Fruit fly (Drosophila melanogaster) whole organism, pupa: ENCODE data around the gene CG6333.
A peak's percentile ranks its signal among the peaks of the same experiment; 100 is the strongest.

ENCODE experiments used
- CG10348 ChIP-seq: fragments of 200-800 bp; sonication (Bioruptor generic); IDR thresholded peaks from 2 replicates; pipeline ENCODE4 v1.3.6; 2022; ENCODE audit warnings: missing biosample characterization, missing genetic modification characterization
- CG12605 ChIP-seq: fragments of 200-800 bp; sonication (Bioruptor generic); IDR thresholded peaks from 2 replicates; pipeline ENCODE4 v1.3.6; 2022; ENCODE audit warnings: missing biosample characterization, missing genetic modification characterization
- CG13204 ChIP-seq: fragments of 200-800 bp; sonication (Bioruptor generic); optimal IDR thresholded peaks from 2 replicates; lab custom pipeline; 2018; ENCODE audit warnings: missing biosample characterization, mild to moderate bottlenecking, missing genetic modification characterization, moderate library complexity
- CG14655 ChIP-seq: fragments of 200-800 bp; sonication (Bioruptor generic); optimal IDR thresholded peaks from 3 replicates; lab custom pipeline; 2017; ENCODE audit warnings: mild to moderate bottlenecking, missing biosample characterization, missing genetic modification reagents, missing genetic modification characterization
- CG15710 ChIP-seq: fragments of 200-800 bp; sonication (Bioruptor generic); optimal IDR thresholded peaks from 2 replicates; lab custom pipeline; 2018; ENCODE audit warnings: missing biosample characterization, mild to moderate bottlenecking, missing genetic modification characterization, moderate library complexity
- CG17806 ChIP-seq: fragments of 200-800 bp; sonication (Bioruptor generic); optimal IDR thresholded peaks from 2 replicates; lab custom pipeline; 2018; ENCODE audit warnings: missing biosample characterization, mild to moderate bottlenecking, missing genetic modification characterization, moderate library complexity
- CG32121 ChIP-seq: fragments of 200-800 bp; sonication (Bioruptor generic); IDR thresholded peaks from 2 replicates; pipeline ENCODE4 v1.3.6; 2022; ENCODE audit warnings: missing biosample characterization, missing genetic modification characterization
- CG34367 ChIP-seq: fragments of 200-800 bp; sonication (Bioruptor generic); optimal IDR thresholded peaks from 2 replicates; lab custom pipeline; 2018; ENCODE audit warnings: missing biosample characterization, mild to moderate bottlenecking, missing genetic modification characterization
- CG4496 ChIP-seq: fragments of 200-800 bp; sonication (Bioruptor generic); IDR thresholded peaks from 3 replicates; pipeline ENCODE4 v1.3.6; 2022; ENCODE audit warnings: missing biosample characterization, missing genetic modification characterization
- CG8159 ChIP-seq: fragments of 200-800 bp; sonication (Bioruptor generic); optimal IDR thresholded peaks from 3 replicates; lab custom pipeline; 2018; ENCODE audit warnings: missing biosample characterization, mild to moderate bottlenecking, missing genetic modification characterization, moderate library complexity
- CG8301 ChIP-seq: fragments of 200-800 bp; sonication (Bioruptor generic); optimal IDR thresholded peaks from 2 replicates; lab custom pipeline; 2018; ENCODE audit warnings: missing biosample characterization, mild to moderate bottlenecking, missing genetic modification characterization
- CG9948 ChIP-seq: fragments of 200-800 bp; sonication (Bioruptor generic); optimal IDR thresholded peaks from 2 replicates; lab custom pipeline; 2018; ENCODE audit warnings: missing biosample characterization, mild to moderate bottlenecking, missing genetic modification characterization, moderate library complexity
- D1 ChIP-seq: fragments of 200-800 bp; sonication (Bioruptor generic); optimal IDR thresholded peaks from 2 replicates; lab custom pipeline; 2018; ENCODE audit warnings: missing biosample characterization, mild to moderate bottlenecking, missing genetic modification characterization, moderate library complexity
- EcR ChIP-seq: fragments of 200-800 bp; sonication (Bioruptor generic); optimal IDR thresholded peaks from 3 replicates; lab custom pipeline; 2019; ENCODE audit warnings: missing biosample characterization, missing genetic modification characterization, mild to moderate bottlenecking, moderate library complexity, missing genetic modification reagents
- Ets98B ChIP-seq: fragments of 200-800 bp; sonication (Bioruptor generic); IDR thresholded peaks from 2 replicates; pipeline ENCODE4 v1.3.6; 2022; ENCODE audit warnings: missing biosample characterization, missing genetic modification characterization
- Pif1A ChIP-seq: fragments of 200-800 bp; sonication (Bioruptor generic); optimal IDR thresholded peaks from 3 replicates; lab custom pipeline; 2016; ENCODE audit warnings: missing biosample characterization, missing genetic modification characterization
- Pif1B ChIP-seq: fragments of 200-800 bp; sonication (Bioruptor generic); optimal IDR thresholded peaks from 3 replicates; lab custom pipeline; 2016; ENCODE audit warnings: missing biosample characterization, missing genetic modification characterization
- Snoo ChIP-seq: fragments of 200-800 bp; sonication (Bioruptor generic); optimal IDR thresholded peaks from 3 replicates; lab custom pipeline; 2017; ENCODE audit warnings: missing biosample characterization, mild to moderate bottlenecking, missing genetic modification characterization, inconsistent platforms
- fd96Ca ChIP-seq: fragments of 200-800 bp; sonication (Bioruptor generic); IDR thresholded peaks from 3 replicates; pipeline ENCODE4 v1.3.6; 2022; ENCODE audit warnings: missing biosample characterization, missing genetic modification characterization
- gl ChIP-seq: fragments of 200-800 bp; sonication (Bioruptor generic); optimal IDR thresholded peaks from 2 replicates; lab custom pipeline; 2018; ENCODE audit warnings: missing biosample characterization, mild to moderate bottlenecking, missing genetic modification characterization
- rn ChIP-seq: fragments of 200-800 bp; sonication (Bioruptor generic); IDR thresholded peaks from 2 replicates; pipeline ENCODE4 v1.3.6; 2022; ENCODE audit warnings: missing biosample characterization, missing genetic modification characterization

CG6333 gene

DNA sequence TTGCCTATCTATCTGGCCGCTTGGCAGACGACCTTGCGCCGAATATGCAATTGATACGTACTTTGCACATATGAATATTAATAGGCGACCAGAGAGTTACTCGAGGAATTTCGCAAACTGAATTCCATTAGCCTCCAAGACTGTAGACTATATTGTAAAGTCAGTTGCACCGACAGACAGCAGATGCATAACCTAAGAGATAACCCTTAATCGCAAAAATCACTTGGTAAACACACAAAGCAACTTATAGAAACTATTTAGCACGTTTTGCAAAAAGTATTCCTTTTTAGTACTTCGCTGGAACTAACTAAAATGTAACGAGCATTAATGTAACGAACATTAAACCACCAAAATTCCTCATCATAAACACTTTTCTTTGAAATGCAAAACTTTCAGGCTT lies at the start of gene CG6333:
TSS of gene CG6333 (minus strand) at position 101 of the 400 bp plus-strand sequence.
- TF ChIP-seq CG15710 (tag; lab: Kevin White, UChicago), result no peak
- no peak for TF ChIP-seq CG34367 (tag; lab: Kevin White, UChicago)
- TF ChIP-seq D1 (tag; lab: Kevin White, UChicago), result no peak
- no peak for TF ChIP-seq CG17806 (tag; lab: Kevin White, UChicago)
- no peak for TF ChIP-seq Pif1B (GFP tag; lab: Kevin White, UChicago)
- no peak for TF ChIP-seq CG8301
- TF ChIP-seq CG9948 (tag; lab: Kevin White, UChicago), result no peak
- TF ChIP-seq, all 21 proteins: peak for 0

DNA sequence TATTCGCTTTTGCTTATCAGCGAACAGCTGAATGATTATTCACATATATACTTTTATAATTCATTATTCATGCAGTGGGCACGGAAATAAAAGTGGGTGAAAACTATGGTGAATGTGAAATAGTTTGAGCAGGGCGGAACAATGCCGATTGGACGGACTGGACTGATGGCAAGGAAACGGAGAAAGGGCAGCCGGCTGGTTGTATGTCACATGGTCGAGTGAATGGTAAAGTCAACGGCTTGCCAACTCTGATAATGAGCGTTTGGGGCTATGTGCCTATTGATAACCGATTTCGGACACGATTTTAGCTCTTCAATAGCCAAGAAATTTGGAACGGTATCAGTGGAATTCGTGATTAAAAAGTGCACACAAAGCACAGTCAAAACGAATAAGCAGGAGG lies 49.7 kb upstream of the CG6333 start:
- no peak for TF ChIP-seq CG8159 (tag; lab: Kevin White, UChicago)
- no peak for TF ChIP-seq fd96Ca (GFP tag; lab: Robert Waterston, UW)
- no peak for TF ChIP-seq Snoo (tag; lab: Kevin White, UChicago)
- no peak for TF ChIP-seq CG17806 (tag; lab: Kevin White, UChicago)

DNA sequence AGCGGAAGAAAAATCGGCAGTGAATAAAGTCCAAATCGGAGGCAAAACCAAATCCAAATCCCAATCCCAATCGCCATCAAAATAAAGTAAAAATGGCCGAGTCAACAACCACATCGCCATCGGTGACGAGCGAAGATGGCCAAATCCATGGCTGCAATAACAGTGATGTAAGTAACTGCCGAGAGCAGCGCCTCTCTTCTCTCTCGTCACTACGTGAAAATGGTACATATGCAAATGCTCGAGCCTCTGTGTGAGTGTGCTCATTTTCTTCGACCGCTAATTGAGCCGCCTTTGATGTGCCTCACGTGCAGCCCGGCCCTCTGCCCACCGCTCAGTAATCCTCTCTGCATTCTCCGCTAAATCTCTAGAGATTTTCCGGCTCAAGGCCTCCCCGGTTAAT lies 48.4 kb upstream of the CG6333 start:
- no peak for TF ChIP-seq CG8301
- no peak for TF ChIP-seq Snoo (tag; lab: Kevin White, UChicago)
- no peak for TF ChIP-seq CG34367 (tag; lab: Kevin White, UChicago)
- TF ChIP-seq CG12605, result no peak
- TF ChIP-seq, all 21 proteins: peak for 0

DNA sequence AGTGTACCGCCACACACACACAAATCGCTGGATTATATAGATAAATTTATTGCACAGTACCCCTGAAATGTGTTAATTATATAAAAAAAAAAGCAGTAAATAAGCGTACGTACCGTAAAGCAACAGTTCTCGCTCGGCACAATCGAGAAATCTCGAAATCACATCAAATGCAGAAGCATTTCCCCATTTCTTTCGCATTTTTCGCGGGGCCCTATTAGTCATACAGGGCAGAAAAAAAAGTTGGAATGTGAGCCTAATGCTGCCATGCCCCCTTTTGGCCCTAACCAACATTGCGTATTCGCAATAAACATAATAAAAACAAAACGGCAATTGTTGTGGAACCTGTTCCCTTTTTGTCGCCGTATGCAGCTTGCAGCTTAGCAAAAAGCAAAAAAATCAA lies 47.7 kb upstream of the CG6333 start:
- TF ChIP-seq CG32121 (no peak), CG13204 (GFP tag; lab: Kevin White, UChicago) (no peak), CG15710 (tag; lab: Kevin White, UChicago) (no peak), D1 (tag; lab: Kevin White, UChicago) (no peak), CG8159 (tag; lab: Kevin White, UChicago) (no peak), CG12605 (no peak), Pif1A (GFP tag; lab: Kevin White, UChicago) (no peak), CG8301 (no peak), gl (tag; lab: Kevin White, UChicago) (no peak), rn (GFP tag; lab: Robert Waterston, UW) (no peak), Ets98B (GFP tag; lab: Robert Waterston, UW) (no peak), fd96Ca (GFP tag; lab: Robert Waterston, UW) (no peak), CG17806 (tag; lab: Kevin White, UChicago) (no peak), CG10348 (GFP tag; lab: Robert Waterston, UW) (no peak), Snoo (tag; lab: Kevin White, UChicago) (no peak), CG9948 (tag; lab: Kevin White, UChicago) (no peak), Pif1B (GFP tag; lab: Kevin White, UChicago) (no peak), EcR (GFP tag; lab: Kevin White, UChicago) (no peak)

DNA sequence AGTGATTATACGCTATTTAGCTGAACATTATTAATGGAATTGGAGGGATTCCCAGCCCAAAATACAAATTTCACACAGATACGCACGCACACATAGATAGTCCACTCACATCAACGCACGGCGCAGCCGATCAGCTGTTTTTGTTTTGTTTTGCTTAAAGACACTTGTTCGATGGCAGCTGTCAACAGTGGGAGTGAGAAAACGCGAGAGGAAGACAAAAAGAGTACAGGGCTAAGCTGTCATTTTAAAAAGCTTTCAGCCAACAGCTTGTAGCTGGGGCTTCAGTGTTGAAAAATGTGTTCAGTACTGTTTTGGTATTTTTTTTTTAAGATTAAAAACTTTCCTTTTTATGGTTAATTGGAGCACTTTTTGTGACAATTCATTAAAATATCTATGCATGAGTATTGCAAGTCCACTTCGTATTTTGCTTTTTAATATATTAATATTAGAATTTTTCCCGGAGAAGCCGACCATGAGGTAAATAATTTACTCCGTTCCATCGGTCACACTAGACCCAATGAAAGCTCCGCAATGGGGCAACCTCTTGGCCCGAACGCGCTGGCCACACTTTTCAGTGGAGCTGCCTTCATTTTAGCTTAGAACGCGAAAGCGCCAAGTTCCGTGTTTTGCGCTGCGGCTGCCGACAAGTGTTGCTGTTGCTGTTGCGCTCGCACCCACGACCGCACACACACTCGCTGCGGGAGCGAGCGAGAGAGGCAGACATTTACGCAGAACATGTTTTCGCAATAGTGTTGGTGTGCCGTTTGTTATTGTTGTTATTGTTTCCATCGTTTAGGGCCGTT lies 47.1 kb upstream of the CG6333 start:
- TF ChIP-seq CG9948 (tag; lab: Kevin White, UChicago) (peak; percentile 23), Pif1B (GFP tag; lab: Kevin White, UChicago) (no peak), CG14655 (no peak), Ets98B (GFP tag; lab: Robert Waterston, UW) (peak; percentile 35; the same call in 1 of the 2 replicates), CG12605 (peak; percentile 86), fd96Ca (GFP tag; lab: Robert Waterston, UW) (no peak; the same call in 1 of the 3 replicates), EcR (GFP tag; lab: Kevin White, UChicago) (peak; percentile 15), CG13204 (GFP tag; lab: Kevin White, UChicago) (peak; percentile 43), Pif1A (GFP tag; lab: Kevin White, UChicago) (peak; percentile 21), CG8159 (tag; lab: Kevin White, UChicago) (peak; percentile 36), CG17806 (tag; lab: Kevin White, UChicago) (peak; percentile 24), CG8301 (no peak), CG15710 (tag; lab: Kevin White, UChicago) (peak; percentile 50), CG4496 (no peak), Snoo (tag; lab: Kevin White, UChicago) (peak; percentile 26)

DNA sequence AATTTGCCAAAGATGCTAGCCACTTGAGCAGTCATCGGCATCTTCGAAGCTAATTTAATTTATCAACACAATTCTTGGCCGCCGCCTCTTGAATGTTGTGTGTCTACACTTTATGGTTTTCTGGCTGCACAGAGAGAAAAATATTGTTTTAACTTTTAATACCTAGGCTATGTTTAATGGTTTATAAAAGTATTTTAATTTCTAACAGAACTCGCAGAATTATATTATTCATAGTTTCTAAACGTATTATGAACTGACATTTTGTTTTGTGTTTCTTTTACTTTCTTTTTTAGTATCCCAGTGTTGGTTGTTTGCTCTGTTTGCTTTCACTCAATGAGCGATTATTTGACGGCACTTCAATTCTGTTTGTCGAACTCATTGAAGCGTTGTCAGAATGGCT lies 46.2 kb upstream of the CG6333 start:
- no peak for TF ChIP-seq CG14655
- no peak for TF ChIP-seq Ets98B (GFP tag; lab: Robert Waterston, UW)
- no peak for TF ChIP-seq CG9948 (tag; lab: Kevin White, UChicago)
- TF ChIP-seq CG12605, result no peak
- TF ChIP-seq EcR (GFP tag; lab: Kevin White, UChicago), result no peak
- no peak for TF ChIP-seq D1 (tag; lab: Kevin White, UChicago)
- TF ChIP-seq CG17806 (tag; lab: Kevin White, UChicago), result no peak
- TF ChIP-seq CG15710 (tag; lab: Kevin White, UChicago), result no peak
- no peak for TF ChIP-seq gl (tag; lab: Kevin White, UChicago)
- no peak for TF ChIP-seq CG8159 (tag; lab: Kevin White, UChicago)
- no peak for TF ChIP-seq Pif1A (GFP tag; lab: Kevin White, UChicago)
- TF ChIP-seq Pif1B (GFP tag; lab: Kevin White, UChicago), result no peak
- no peak for TF ChIP-seq CG13204 (GFP tag; lab: Kevin White, UChicago)
- TF ChIP-seq, all 21 proteins: peak for 0
